Fruit fly (Drosophila melanogaster): Measurements from ENCODE around the gene CG13699.

DNA sequence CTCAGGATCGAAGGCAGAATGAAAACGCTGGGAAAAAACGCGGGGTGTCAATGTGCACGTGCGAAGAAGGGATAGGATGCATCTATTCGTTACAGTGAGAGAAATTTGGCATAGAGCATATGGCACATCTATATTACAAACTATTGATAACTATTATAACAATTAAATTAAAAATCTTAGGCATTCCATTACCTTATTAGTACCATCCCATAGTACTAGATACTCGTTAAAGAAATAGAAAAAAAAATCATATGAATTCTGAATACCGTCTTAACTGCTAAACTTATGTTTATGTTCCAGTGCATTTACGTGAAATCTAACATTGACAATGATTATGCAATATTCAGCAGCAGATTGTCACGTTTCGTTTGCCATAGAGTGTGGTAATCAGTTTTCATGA, 37.8 kb upstream of the CG13699 start:
- no peak for TF ChIP-seq kay (GFP tag; ENCODE audit: borderline replicate concordance)
- TF ChIP-seq CG12768 (GFP tag; optimal IDR thresholded peaks at IDR 0.05) = no peak
